Fruit fly (Drosophila melanogaster) whole organism, prepupa: ENCODE measurements around the gene Stam.
A peak's percentile ranks its signal among the peaks of the same experiment; 100 is the strongest.

ENCODE experiments used
- CG11294 ChIP-seq: fragments of 200-800 bp; sonication (Bioruptor generic); IDR thresholded peaks from 2 replicates; pipeline ENCODE4 v1.3.6; 2022; ENCODE audit warnings: missing biosample characterization, missing genetic modification characterization
- CG16779 ChIP-seq: fragments of 200-800 bp; sonication (Bioruptor generic); optimal IDR thresholded peaks from 3 replicates; lab custom pipeline; 2017; ENCODE audit warnings: missing biosample characterization, mild to moderate bottlenecking, missing genetic modification characterization
- CG31627 ChIP-seq: fragments of 200-800 bp; sonication (Bioruptor generic); optimal IDR thresholded peaks from 3 replicates; lab custom pipeline; 2016; ENCODE audit warnings: missing biosample characterization, missing genetic modification characterization
- CG32006 ChIP-seq: fragments of 200-800 bp; sonication (Bioruptor generic); optimal IDR thresholded peaks from 3 replicates; lab custom pipeline; 2017; ENCODE audit warnings: missing biosample characterization, mild to moderate bottlenecking, missing genetic modification characterization
- CG3919 ChIP-seq: fragments of 200-800 bp; sonication (Bioruptor generic); optimal IDR thresholded peaks from 3 replicates; lab custom pipeline; 2016; ENCODE audit warnings: missing biosample characterization, missing genetic modification characterization
- CG4318 ChIP-seq: fragments of 200-800 bp; sonication (Bioruptor generic); optimal IDR thresholded peaks from 3 replicates; lab custom pipeline; 2017; ENCODE audit warnings: missing biosample characterization, mild to moderate bottlenecking, missing genetic modification characterization
- CG6163 ChIP-seq: fragments of 200-800 bp; sonication (Bioruptor generic); IDR thresholded peaks from 3 replicates; pipeline ENCODE4 v1.3.6; 2022; ENCODE audit warnings: missing biosample characterization, missing genetic modification characterization
- CG6276 ChIP-seq: fragments of 200-800 bp; sonication (Bioruptor generic); optimal IDR thresholded peaks from 2 replicates; lab custom pipeline; 2017; ENCODE audit warnings: missing biosample characterization, mild to moderate bottlenecking, missing genetic modification characterization
- CG6792 ChIP-seq: fragments of 200-800 bp; sonication (Bioruptor generic); optimal IDR thresholded peaks from 3 replicates; lab custom pipeline; 2016; ENCODE audit warnings: missing biosample characterization, missing genetic modification characterization
- CG6808 ChIP-seq: fragments of 200-800 bp; sonication (Bioruptor generic); optimal IDR thresholded peaks from 3 replicates; lab custom pipeline; 2017; ENCODE audit warnings: missing biosample characterization, missing genetic modification characterization, mild to moderate bottlenecking, moderate library complexity, missing genetic modification reagents
- CG6854 ChIP-seq: fragments of 200-800 bp; sonication (Bioruptor generic); optimal IDR thresholded peaks from 2 replicates; lab custom pipeline; 2017; ENCODE audit warnings: missing biosample characterization, mild to moderate bottlenecking, missing genetic modification characterization
- CG8319 ChIP-seq: fragments of 200-800 bp; sonication (Bioruptor generic); optimal IDR thresholded peaks from 3 replicates; lab custom pipeline; 2016; ENCODE audit warnings: missing biosample characterization, missing genetic modification characterization
- CG8632 ChIP-seq: fragments of 200-800 bp; sonication (Bioruptor generic); optimal IDR thresholded peaks from 3 replicates; lab custom pipeline; 2016; ENCODE audit warnings: missing biosample characterization, missing genetic modification characterization
- CG9139 ChIP-seq: fragments of 200-800 bp; sonication (Bioruptor generic); optimal IDR thresholded peaks from 3 replicates; lab custom pipeline; 2017; ENCODE audit warnings: missing biosample characterization, mild to moderate bottlenecking, missing genetic modification characterization
- Eip75B ChIP-seq: fragments of 200-800 bp; sonication (Bioruptor generic); optimal IDR thresholded peaks from 3 replicates; lab custom pipeline; 2016; ENCODE audit warnings: missing biosample characterization, missing genetic modification characterization
- Eip78C ChIP-seq: fragments of 200-800 bp; sonication (Bioruptor generic); peaks from one replicate; lab custom pipeline; 2016; ENCODE audit warnings: missing biosample characterization, missing genetic modification characterization
- Eip93F ChIP-seq: fragments of 200-800 bp; sonication (Bioruptor generic); optimal IDR thresholded peaks from 2 replicates; lab custom pipeline; 2016; ENCODE audit warnings: missing biosample characterization, mild to moderate bottlenecking, missing genetic modification characterization
- Ets21C ChIP-seq: fragments of 200-800 bp; sonication (Bioruptor generic); optimal IDR thresholded peaks from 3 replicates; lab custom pipeline; 2016; ENCODE audit warnings: missing biosample characterization, missing genetic modification characterization
- Ets96B ChIP-seq: fragments of 200-800 bp; optimal IDR thresholded peaks from 2 replicates; lab custom pipeline; 2019; ENCODE audit warnings: missing biosample characterization, mild to moderate bottlenecking, missing genetic modification characterization, moderate library complexity
- Gug ChIP-seq: fragments of 200-800 bp; sonication (Bioruptor generic); IDR thresholded peaks from 2 replicates; pipeline ENCODE4 v1.3.6; 2022; ENCODE audit warnings: missing biosample characterization, missing genetic modification characterization
- Hr38 ChIP-seq: sonication (Bioruptor generic); optimal IDR thresholded peaks from 2 replicates; lab custom pipeline; 2016; ENCODE audit warnings: missing biosample characterization, missing genetic modification characterization
- Hr39 ChIP-seq: fragments of 200-800 bp; sonication (Bioruptor generic); optimal IDR thresholded peaks from 2 replicates; lab custom pipeline; 2016; ENCODE audit warnings: missing biosample characterization, missing genetic modification characterization
- Hr4 ChIP-seq: fragments of 200-800 bp; sonication (Bioruptor generic); optimal IDR thresholded peaks from 3 replicates; lab custom pipeline; 2016; ENCODE audit warnings: missing biosample characterization, missing genetic modification characterization
- Lpt ChIP-seq: fragments of 200-800 bp; sonication (Bioruptor generic); optimal IDR thresholded peaks from 3 replicates; lab custom pipeline; 2016; ENCODE audit warnings: missing biosample characterization, missing genetic modification characterization
- Smox ChIP-seq: fragments of 200-800 bp; sonication (Bioruptor generic); optimal IDR thresholded peaks from 3 replicates; lab custom pipeline; 2016; ENCODE audit warnings: missing biosample characterization, missing genetic modification characterization
- Sox102F ChIP-seq: fragments of 200-800 bp; sonication (Bioruptor generic); optimal IDR thresholded peaks from 2 replicates; lab custom pipeline; 2016; ENCODE audit warnings: missing biosample characterization, mild to moderate bottlenecking, missing genetic modification characterization
- Sox14 ChIP-seq: fragments of 200-800 bp; sonication (Bioruptor generic); optimal IDR thresholded peaks from 3 replicates; lab custom pipeline; 2016; ENCODE audit warnings: missing biosample characterization, missing genetic modification characterization
- Sox15 ChIP-seq: fragments of 200-800 bp; sonication (Bioruptor generic); optimal IDR thresholded peaks from 3 replicates; lab custom pipeline; 2016; ENCODE audit warnings: missing biosample characterization, missing genetic modification characterization
- cyc ChIP-seq: fragments of 200-800 bp; sonication (Bioruptor generic); optimal IDR thresholded peaks from 3 replicates; lab custom pipeline; 2016; ENCODE audit warnings: missing biosample characterization, missing genetic modification characterization
- dac ChIP-seq: fragments of 200-800 bp; sonication (Bioruptor generic); optimal IDR thresholded peaks from 2 replicates; lab custom pipeline; 2017; ENCODE audit warnings: missing biosample characterization, mild to moderate bottlenecking, missing genetic modification characterization
- eg ChIP-seq: fragments of 200-800 bp; sonication (Bioruptor generic); IDR thresholded peaks from 3 replicates; pipeline ENCODE4 v1.3.6; 2022; ENCODE audit warnings: missing biosample characterization, missing genetic modification characterization
- esn ChIP-seq: fragments of 200-800 bp; sonication (Bioruptor generic); optimal IDR thresholded peaks from 2 replicates; lab custom pipeline; 2016; ENCODE audit warnings: missing biosample characterization, mild to moderate bottlenecking, missing genetic modification characterization, moderate library complexity
- fkh ChIP-seq: fragments of 200-800 bp; sonication (Bioruptor generic); optimal IDR thresholded peaks from 3 replicates; lab custom pipeline; 2017; ENCODE audit warnings: missing biosample characterization, mild to moderate bottlenecking, missing genetic modification characterization, moderate library complexity
- lz ChIP-seq: fragments of 200-800 bp; sonication (Bioruptor generic); optimal IDR thresholded peaks from 3 replicates; lab custom pipeline; 2016; ENCODE audit warnings: missing biosample characterization, missing genetic modification characterization
- net ChIP-seq: fragments of 200-800 bp; sonication (Bioruptor generic); optimal IDR thresholded peaks from 3 replicates; lab custom pipeline; 2016; ENCODE audit warnings: missing biosample characterization, missing genetic modification characterization
- spab ChIP-seq: fragments of 200-800 bp; sonication (Bioruptor generic); optimal IDR thresholded peaks from 2 replicates; lab custom pipeline; 2017; ENCODE audit warnings: missing biosample characterization, mild to moderate bottlenecking, missing genetic modification characterization, missing genetic modification reagents
- ss ChIP-seq, 2 experiments: fragments of 200-800 bp; sonication (Bioruptor generic); optimal IDR thresholded peaks; 2 replicates in 1 of 2; 3 replicates in 1 of 2; lab custom pipeline; 2017 to 2018; ENCODE audit warnings: mild to moderate bottlenecking in 2 of 2, missing biosample characterization in 2 of 2, missing genetic modification characterization in 2 of 2, moderate library complexity in 1 of 2
- svp ChIP-seq: fragments of 200-800 bp; sonication (Bioruptor generic); peaks from one replicate; lab custom pipeline; 2016; ENCODE audit warnings: missing biosample characterization, missing genetic modification characterization
- topi ChIP-seq: fragments of 200-800 bp; sonication (Bioruptor generic); optimal IDR thresholded peaks from 3 replicates; lab custom pipeline; 2016; ENCODE audit warnings: missing biosample characterization, missing genetic modification characterization
- vri ChIP-seq: fragments of 200-800 bp; sonication (Bioruptor generic); optimal IDR thresholded peaks from 3 replicates; lab custom pipeline; 2016; ENCODE audit warnings: missing biosample characterization, mild to moderate bottlenecking, missing genetic modification characterization

The Stam gene

dm6 chr2L:10849511-10850191 is 8.7 kb upstream of the Stam start, which contains the start of gene SmydA-3 (continued):
- TF ChIP-seq Ets21C (no peak), CG3919 (GFP tag; lab: Kevin White, UChicago) (peak; percentile 44), CG4318 (GFP tag; lab: Kevin White, UChicago) (peak; percentile 50), Sox14 (GFP tag; lab: Kevin White, UChicago) (no peak), ss (GFP tag; optimal IDR thresholded peaks at IDR 0.05; lab: Kevin White, UChicago) (no peak), CG6792 (GFP tag; lab: Kevin White, UChicago) (peak; percentile 7), topi (GFP tag; lab: Kevin White, UChicago) (no peak), Hr38 (GFP tag; lab: Kevin White, UChicago) (no peak), CG6276 (GFP tag; lab: Kevin White, UChicago) (peak; percentile 70), CG31627 (no peak), esn (peak; percentile 22), Lpt (GFP tag; lab: Kevin White, UChicago) (peak; percentile 25), net (GFP tag; lab: Kevin White, UChicago) (peak; percentile 66)

- TF ChIP-seq CG6792 (GFP tag; lab: Kevin White, UChicago) = no peak
- TF ChIP-seq esn = peak; percentile 39
- peak; percentile 13 for TF ChIP-seq CG6854 (GFP tag; lab: Kevin White, UChicago)
- TF ChIP-seq CG9139 = peak; percentile 17
- peak; percentile 26 for TF ChIP-seq svp (GFP tag; lab: Kevin White, UChicago)
- peak; percentile 13 for TF ChIP-seq lz (GFP tag; lab: Kevin White, UChicago)
- TF ChIP-seq Sox14 (GFP tag; lab: Kevin White, UChicago) = peak; percentile 11
- peak; percentile 96 for TF ChIP-seq vri (GFP tag; lab: Kevin White, UChicago)
- no peak for TF ChIP-seq Hr39 (GFP tag; lab: Kevin White, UChicago)
- TF ChIP-seq Eip78C = peak; percentile 69
- TF ChIP-seq ss (GFP tag; optimal IDR thresholded peaks at IDR 0.05; lab: Kevin White, UChicago) = peak; percentile 21 to 29
Observed at dm6 chr2L:10850320-10850990, 7.9 kb upstream of the Stam start, which contains the start of gene porin. TSS of gene porin (minus strand) at chr2L:10850848.

dm6 chr2L:10851336-10851862 is 6.9 kb upstream of the Stam start:
- no peak for TF ChIP-seq Hr39 (GFP tag; lab: Kevin White, UChicago)
- no peak for TF ChIP-seq svp (GFP tag; lab: Kevin White, UChicago)
- no peak for TF ChIP-seq CG3919 (GFP tag; lab: Kevin White, UChicago)
- no peak for TF ChIP-seq eg (GFP tag; lab: Robert Waterston, UW)
- no peak for TF ChIP-seq Sox15 (GFP tag; lab: Kevin White, UChicago)
- TF ChIP-seq Eip78C = peak; percentile 11
- TF ChIP-seq CG8632 (GFP tag; lab: Kevin White, UChicago) = no peak
- no peak for TF ChIP-seq CG6163 (GFP tag; lab: Robert Waterston, UW)
- TF ChIP-seq, all 60 proteins: peak for 1

DNA sequence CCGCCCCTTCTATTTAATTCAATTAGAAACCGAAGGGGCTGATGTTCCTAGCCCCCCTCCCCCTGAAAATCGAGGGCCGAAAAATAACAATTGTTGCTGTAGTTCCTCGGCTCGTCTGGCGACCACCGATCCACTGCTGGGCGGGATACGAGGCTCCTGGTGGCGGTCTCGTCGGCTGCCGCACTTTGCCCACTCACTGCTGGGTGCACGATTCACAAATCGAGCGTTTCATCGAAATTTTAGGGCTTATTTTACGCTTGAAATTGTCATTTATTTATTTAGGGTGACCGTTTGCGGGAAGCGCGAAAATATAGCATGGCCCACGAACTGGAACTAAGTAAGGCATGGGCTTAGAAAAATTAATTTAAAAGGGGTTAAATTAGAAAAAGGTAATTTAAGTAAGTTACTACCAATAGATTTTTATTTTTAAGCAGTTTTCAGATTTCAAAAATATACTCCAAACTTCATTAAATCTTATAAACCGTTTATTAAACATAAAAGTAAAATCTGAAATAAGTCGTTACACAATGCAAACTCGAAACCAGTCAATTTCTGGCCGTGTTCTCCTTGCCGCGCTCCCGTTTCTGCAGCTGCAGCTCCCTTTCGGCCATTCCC is 1.9 kb upstream of the Stam start, which contains the start of gene Dnz1:
Gene Dnz1 (minus strand): TSS at position 317 of the 615 bp plus-strand sequence.
- TF ChIP-seq ss (GFP tag; optimal IDR thresholded peaks at IDR 0.05; lab: Kevin White, UChicago) (no peak), Hr4 (GFP tag; lab: Kevin White, UChicago) (peak; percentile 69), cyc (peak; percentile 29), dac (GFP tag; lab: Kevin White, UChicago) (no peak), CG11294 (GFP tag; lab: Robert Waterston, UW) (0 out of 2 replicates have a peak, but pooled peaks have one; percentile 16), Gug (GFP tag; lab: Robert Waterston, UW) (no peak), CG6792 (GFP tag; lab: Kevin White, UChicago) (peak; percentile 32), Eip93F (GFP tag; lab: Kevin White, UChicago) (no peak), CG6854 (GFP tag; lab: Kevin White, UChicago) (no peak), Eip78C (peak; percentile 65), CG9139 (no peak), CG6163 (GFP tag; lab: Robert Waterston, UW) (no peak), CG6276 (GFP tag; lab: Kevin White, UChicago) (no peak), CG8319 (GFP tag; lab: Kevin White, UChicago) (no peak), fkh (GFP tag; lab: Kevin White, UChicago) (peak; percentile 57), CG32006 (GFP tag; lab: Kevin White, UChicago) (peak; percentile 53), CG6808 (GFP tag; lab: Kevin White, UChicago) (no peak), Eip75B (GFP tag; lab: Kevin White, UChicago) (peak; percentile 33), Sox102F (peak; percentile 25), Smox (GFP tag; lab: Kevin White, UChicago) (peak; percentile 54), Ets96B (tag; lab: Kevin White, UChicago) (peak; percentile 48), CG16779 (tag; lab: Kevin White, UChicago) (no peak), CG8632 (GFP tag; lab: Kevin White, UChicago) (peak; percentile 15), spab (GFP tag; lab: Kevin White, UChicago) (peak; percentile 6)
